Fruit fly (Drosophila melanogaster) whole organism, embryonic: Measurements from ENCODE around the gene Ccn.

Experiments used
- C15 ChIP-seq: fragments of 200-800 bp; sonication (Bioruptor generic); IDR thresholded peaks from 3 replicates; pipeline ENCODE4 v1.3.6; 2022; ENCODE audit warnings: missing biosample characterization, missing genetic modification characterization
- CG1024 ChIP-seq: fragments of 200-800 bp; sonication (Bioruptor generic); IDR thresholded peaks from 2 replicates; pipeline ENCODE4 v1.3.6; 2022; ENCODE audit warnings: missing biosample characterization, missing genetic modification characterization
- CG10543 ChIP-seq: fragments of 200-800 bp; sonication (Bioruptor generic); optimal IDR thresholded peaks from 3 replicates; lab custom pipeline; 2017; ENCODE audit warnings: missing biosample characterization, mild to moderate bottlenecking, missing genetic modification characterization, moderate library complexity
- CG11723 ChIP-seq: fragments of 200-800 bp; sonication (Bioruptor generic); optimal IDR thresholded peaks from 2 replicates; lab custom pipeline; 2017; ENCODE audit warnings: missing biosample characterization, mild to moderate bottlenecking, missing genetic modification characterization
- CG12942 ChIP-seq: fragments of 200-800 bp; sonication (Bioruptor generic); optimal IDR thresholded peaks from 3 replicates; lab custom pipeline; 2016; ENCODE audit warnings: missing biosample characterization, missing genetic modification characterization
- CG13296 ChIP-seq: fragments of 200-800 bp; sonication (Bioruptor generic); optimal IDR thresholded peaks from 3 replicates; lab custom pipeline; 2018; ENCODE audit warnings: missing biosample characterization, mild to moderate bottlenecking, missing genetic modification characterization
- CG15601 ChIP-seq: fragments of 200-800 bp; sonication (Bioruptor generic); optimal IDR thresholded peaks from 3 replicates; lab custom pipeline; 2019; ENCODE audit warnings: missing biosample characterization, mild to moderate bottlenecking, missing genetic modification characterization, moderate library complexity
- CG1647 ChIP-seq: fragments of 200-800 bp; sonication (Bioruptor generic); optimal IDR thresholded peaks from 3 replicates; lab custom pipeline; 2016; ENCODE audit warnings: missing biosample characterization, missing genetic modification characterization
- CG17568 ChIP-seq: fragments of 200-800 bp; sonication (Bioruptor generic); optimal IDR thresholded peaks from 2 replicates; lab custom pipeline; 2018; ENCODE audit warnings: missing biosample characterization, mild to moderate bottlenecking, missing genetic modification characterization, moderate library complexity
- CG18262 ChIP-seq: fragments of 200-800 bp; optimal IDR thresholded peaks from 3 replicates; lab custom pipeline; 2019; ENCODE audit warnings: missing biosample characterization, mild to moderate bottlenecking, missing genetic modification characterization, moderate library complexity
- CG18476 ChIP-seq: fragments of 200-800 bp; sonication (Bioruptor generic); optimal IDR thresholded peaks from 2 replicates; lab custom pipeline; 2016; ENCODE audit warnings: missing biosample characterization, mild to moderate bottlenecking, missing genetic modification characterization
- CG2889 ChIP-seq: fragments of 200-800 bp; sonication (Bioruptor generic); IDR thresholded peaks from 3 replicates; pipeline ENCODE4 v1.3.6; 2022; ENCODE audit warnings: missing biosample characterization, missing genetic modification characterization
- CG3163 ChIP-seq: fragments of 200-800 bp; sonication (Bioruptor generic); optimal IDR thresholded peaks from 3 replicates; lab custom pipeline; 2016; ENCODE audit warnings: missing biosample characterization, missing genetic modification characterization
- CG3847 ChIP-seq: fragments of 200-800 bp; sonication (Bioruptor generic); IDR thresholded peaks from 2 replicates; pipeline ENCODE4 v1.3.6; 2022; ENCODE audit warnings: missing biosample characterization, missing genetic modification characterization
- CG42726 ChIP-seq: fragments of 200-800 bp; sonication (Bioruptor generic); IDR thresholded peaks from 2 replicates; pipeline ENCODE4 v1.3.6; 2022; ENCODE audit warnings: missing biosample characterization, missing genetic modification characterization; ENCODE audit not compliant: partially characterized antibody
- CG6254 ChIP-seq: fragments of 200-800 bp; sonication (Bioruptor generic); optimal IDR thresholded peaks from 3 replicates; lab custom pipeline; 2017; ENCODE audit warnings: mild to moderate bottlenecking, missing biosample characterization, missing genetic modification reagents, missing genetic modification characterization
- CG7357 ChIP-seq: fragments of 200-800 bp; sonication (Bioruptor generic); IDR thresholded peaks from 3 replicates; pipeline ENCODE4 v1.3.6; 2022; ENCODE audit warnings: missing biosample characterization, missing genetic modification characterization
- CG7928 ChIP-seq: fragments of 200-800 bp; sonication (Bioruptor generic); optimal IDR thresholded peaks from 2 replicates; lab custom pipeline; 2017; ENCODE audit warnings: missing biosample characterization, mild to moderate bottlenecking, missing genetic modification characterization
- D19B ChIP-seq: fragments of 200-800 bp; sonication (Bioruptor generic); optimal IDR thresholded peaks from 2 replicates; lab custom pipeline; 2017; ENCODE audit warnings: missing biosample characterization, mild to moderate bottlenecking, missing genetic modification characterization
- Dek ChIP-seq: fragments of 200-800 bp; sonication (Bioruptor generic); optimal IDR thresholded peaks from 3 replicates; lab custom pipeline; 2019; ENCODE audit warnings: missing biosample characterization, mild to moderate bottlenecking, missing genetic modification characterization, moderate library complexity
- HLH3B ChIP-seq: fragments of 200-800 bp; sonication (Bioruptor generic); IDR thresholded peaks from 2 replicates; pipeline ENCODE4 v1.3.6; 2022; ENCODE audit warnings: missing biosample characterization, missing genetic modification characterization
- HLH54F ChIP-seq: fragments of 200-800 bp; sonication (Bioruptor generic); optimal IDR thresholded peaks from 3 replicates; lab custom pipeline; 2016; ENCODE audit warnings: missing biosample characterization, missing genetic modification characterization
- Hey ChIP-seq: fragments of 200-800 bp; sonication (Bioruptor generic); optimal IDR thresholded peaks from 3 replicates; lab custom pipeline; 2018; ENCODE audit warnings: missing biosample characterization, mild to moderate bottlenecking, missing genetic modification characterization
- Lim3 ChIP-seq: fragments of 200-800 bp; sonication (Bioruptor generic); IDR thresholded peaks from 2 replicates; pipeline ENCODE4 v1.3.6; 2022; ENCODE audit warnings: missing biosample characterization, missing genetic modification characterization
- Meics ChIP-seq: fragments of 200-800 bp; sonication (Bioruptor generic); optimal IDR thresholded peaks from 2 replicates; lab custom pipeline; 2017; ENCODE audit warnings: missing biosample characterization, mild to moderate bottlenecking, missing genetic modification characterization
- Mes4 ChIP-seq: fragments of 200-800 bp; sonication (Bioruptor generic); optimal IDR thresholded peaks from 2 replicates; lab custom pipeline; 2016; ENCODE audit warnings: missing biosample characterization, missing genetic modification characterization
- Rfx ChIP-seq: fragments of 200-800 bp; sonication (Bioruptor generic); IDR thresholded peaks from 2 replicates; pipeline ENCODE4 v1.3.6; 2022; ENCODE audit warnings: missing biosample characterization, missing genetic modification characterization
- Trl ChIP-seq, 3 experiments: fragments of >200 bp in 2 of 3; fragments of 200-800 bp in 1 of 3; sonication (Bioruptor generic) in 1 of 3; optimal IDR thresholded peaks; 2 replicates in 1 of 3; 3 replicates in 2 of 3; lab custom pipeline; 2016 to 2017; ENCODE audit warnings: missing biosample characterization in 1 of 3, missing genetic modification characterization in 1 of 3
- bigmax ChIP-seq: fragments of 200-800 bp; sonication (Bioruptor generic); optimal IDR thresholded peaks from 2 replicates; lab custom pipeline; 2018; ENCODE audit warnings: missing biosample characterization, mild to moderate bottlenecking, missing genetic modification characterization
- cg ChIP-seq: fragments of 200-800 bp; sonication (Bioruptor generic); optimal IDR thresholded peaks from 3 replicates; lab custom pipeline; 2019; ENCODE audit warnings: missing biosample characterization, mild to moderate bottlenecking, missing genetic modification characterization, moderate library complexity
- chinmo ChIP-seq: fragments of 200-800 bp; sonication (Bioruptor generic); IDR thresholded peaks from 4 replicates; pipeline ENCODE4 v1.3.6; 2022; ENCODE audit warnings: missing biosample characterization, missing genetic modification characterization; ENCODE audit not compliant: partially characterized antibody
- da ChIP-seq: fragments of 200-800 bp; sonication (Bioruptor generic); optimal IDR thresholded peaks from 2 replicates; lab custom pipeline; 2016; ENCODE audit warnings: missing biosample characterization, missing genetic modification characterization
- en ChIP-seq: fragments of 200-800 bp; sonication (Bioruptor generic); optimal IDR thresholded peaks from 2 replicates; lab custom pipeline; 2016; ENCODE audit warnings: missing biosample characterization, missing genetic modification characterization
- esg ChIP-seq: fragments of 200-800 bp; sonication (Bioruptor generic); conservative IDR thresholded peaks from 2 replicates; pipeline ENCODE4 v1.3.6; 2022; ENCODE audit warnings: missing biosample characterization, missing genetic modification characterization
- fd102C ChIP-seq: fragments of 200-800 bp; sonication (Bioruptor generic); optimal IDR thresholded peaks from 2 replicates; lab custom pipeline; 2018; ENCODE audit warnings: missing biosample characterization, mild to moderate bottlenecking, missing genetic modification characterization, moderate library complexity
- kay ChIP-seq: fragments of 200-800 bp; sonication (Bioruptor generic); optimal IDR thresholded peaks from 2 replicates; lab custom pipeline; 2016; ENCODE audit warnings: missing biosample characterization, missing genetic modification characterization
- lov ChIP-seq, 2 experiments: fragments of 200-800 bp in 1 of 2; fragments of >200 bp in 1 of 2; sonication (Bioruptor generic) in 1 of 2; IDR thresholded peaks in 1 of 2; optimal IDR thresholded peaks in 1 of 2; 2 replicates in 1 of 2; 3 replicates in 1 of 2; pipeline versions ENCODE4 v1.3.6 to Lab custom; 2017 to 2022; ENCODE audit warnings: missing biosample characterization in 1 of 2, missing genetic modification characterization in 1 of 2
- nerfin-2 ChIP-seq: fragments of 200-800 bp; sonication (Bioruptor generic); IDR thresholded peaks from 2 replicates; pipeline ENCODE4 v1.3.6; 2022; ENCODE audit warnings: missing biosample characterization, missing genetic modification characterization; ENCODE audit not compliant: partially characterized antibody
- odd ChIP-seq: fragments of 200-800 bp; sonication (Bioruptor generic); optimal IDR thresholded peaks from 2 replicates; lab custom pipeline; 2017; ENCODE audit warnings: missing biosample characterization, mild to moderate bottlenecking, missing genetic modification characterization
- pfk ChIP-seq: fragments of 200-800 bp; sonication (Bioruptor generic); optimal IDR thresholded peaks from 2 replicates; lab custom pipeline; 2018; ENCODE audit warnings: missing biosample characterization, mild to moderate bottlenecking, missing genetic modification characterization, moderate library complexity
- pzg ChIP-seq: fragments of 200-800 bp; sonication (Bioruptor generic); optimal IDR thresholded peaks from 3 replicates; lab custom pipeline; 2018; ENCODE audit warnings: missing biosample characterization, mild to moderate bottlenecking, missing genetic modification characterization, moderate library complexity
- ranshi ChIP-seq: fragments of 200-800 bp; sonication (Bioruptor generic); IDR thresholded peaks from 2 replicates; pipeline ENCODE4 v1.3.6; 2022; ENCODE audit warnings: missing biosample characterization, missing genetic modification characterization
- sr ChIP-seq: fragments of 200-800 bp; sonication (Bioruptor generic); IDR thresholded peaks from 3 replicates; pipeline ENCODE4 v1.3.6; 2022; ENCODE audit warnings: missing biosample characterization, missing genetic modification characterization
- tap ChIP-seq: fragments of 200-800 bp; optimal IDR thresholded peaks from 3 replicates; lab custom pipeline; 2019; ENCODE audit warnings: missing biosample characterization, mild to moderate bottlenecking, missing genetic modification characterization, moderate library complexity
- trem ChIP-seq: fragments of 200-800 bp; optimal IDR thresholded peaks from 3 replicates; lab custom pipeline; 2019; ENCODE audit warnings: missing biosample characterization, mild to moderate bottlenecking, missing genetic modification characterization, moderate library complexity
- z ChIP-seq: fragments of 200-800 bp; sonication (Bioruptor generic); IDR thresholded peaks from 3 replicates; pipeline ENCODE4 v1.3.6; 2022; ENCODE audit warnings: missing biosample characterization, missing genetic modification characterization

Gene Ccn

DNA sequence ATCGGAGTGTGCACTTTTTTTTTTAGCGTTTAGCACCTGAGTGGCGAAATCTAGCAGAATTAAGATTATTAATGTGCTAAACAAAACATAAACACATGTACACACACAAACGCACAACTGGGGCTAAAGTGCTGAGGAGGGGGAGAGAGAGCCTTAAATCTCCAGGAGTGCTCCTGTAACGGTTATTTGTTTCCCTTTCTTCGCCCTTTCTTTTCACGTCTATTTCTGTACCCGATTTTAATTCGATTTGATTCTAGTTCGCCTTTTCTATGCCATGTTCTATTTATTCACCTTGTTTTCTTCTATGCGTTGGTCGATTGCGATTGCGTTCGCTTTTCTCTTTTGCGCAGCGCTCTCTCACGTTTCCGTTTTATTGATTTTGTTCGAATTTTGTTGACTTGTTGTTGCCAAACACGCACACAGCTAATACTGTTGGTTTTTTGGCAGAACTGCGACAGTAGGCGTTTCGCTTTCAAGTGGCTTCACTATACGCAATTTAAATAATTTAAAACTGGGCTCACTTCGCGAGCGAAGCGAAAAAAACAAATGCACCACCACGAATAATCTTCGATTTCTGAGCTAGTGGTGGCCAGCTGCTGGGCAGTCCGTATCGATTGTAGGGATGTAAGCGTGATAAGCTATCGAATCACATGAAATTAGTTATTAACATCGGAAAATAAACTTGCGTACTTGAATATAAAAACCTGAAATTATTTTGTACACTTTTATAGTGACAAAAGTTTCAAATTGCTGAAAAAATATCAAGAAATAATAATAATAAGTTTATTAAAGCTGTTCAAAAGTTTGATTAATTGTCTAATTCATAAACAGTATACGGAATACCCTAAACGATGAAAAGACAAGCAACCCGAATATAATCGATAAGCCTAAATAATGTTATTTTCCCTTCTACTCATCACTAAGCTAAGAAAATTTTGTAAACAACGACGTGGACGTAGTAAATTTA is 35.8 kb upstream of the Ccn start, which contains the start of the genes Krn, Ndfip and CG7484 (continued):
- peak; percentile 64 for TF ChIP-seq tap (tag; lab: Kevin White, UChicago)
- peak; percentile 47 for TF ChIP-seq CG17568 (GFP tag; lab: Kevin White, UChicago)
- peak; percentile 65 for TF ChIP-seq CG11723
- TF ChIP-seq CG18476: peak; percentile 82
- peak; percentile 80 for TF ChIP-seq CG13296 (GFP tag; lab: Kevin White, UChicago)
- TF ChIP-seq CG7928: peak; percentile 55
- TF ChIP-seq sr (GFP tag; lab: Robert Waterston, UW): 0 out of 3 replicates have a peak, but pooled peaks have one; percentile 5
- TF ChIP-seq HLH54F (GFP tag; lab: Kevin White, UChicago): peak; percentile 87
- peak; percentile 80; the same call in 2 of the 3 replicates for TF ChIP-seq CG2889 (GFP tag; lab: Robert Waterston, UW)
- TF ChIP-seq CG12942 (GFP tag; lab: Kevin White, UChicago): peak; percentile 86
- TF ChIP-seq fd102C (GFP tag; lab: Kevin White, UChicago): no peak
- TF ChIP-seq Trl (optimal IDR thresholded peaks at IDR 0.05; lab: Kevin White, UChicago): peak; percentile 50 to 77
- TF ChIP-seq Trl (GFP tag; optimal IDR thresholded peaks at IDR 0.05; lab: Kevin White, UChicago): peak; percentile 67
- TF ChIP-seq odd (GFP tag; lab: Kevin White, UChicago): peak; percentile 38
- peak; percentile 22 for TF ChIP-seq da (GFP tag; lab: Kevin White, UChicago)
- TF ChIP-seq trem: peak; percentile 92
- no peak; the same call in 2 of the 3 replicates for TF ChIP-seq C15 (GFP tag; lab: Robert Waterston, UW)
- TF ChIP-seq D19B (GFP tag; lab: Kevin White, UChicago): peak; percentile 67
- TF ChIP-seq HLH3B (GFP tag; lab: Robert Waterston, UW): peak; percentile 76
- TF ChIP-seq cg (GFP tag; lab: Kevin White, UChicago): peak; percentile 63
- peak; percentile 29 for TF ChIP-seq en
- TF ChIP-seq Hey (tag; lab: Kevin White, UChicago): peak; percentile 34
- TF ChIP-seq Dek (tag; lab: Kevin White, UChicago): peak; percentile 87
- TF ChIP-seq pfk (GFP tag; lab: Kevin White, UChicago): no peak
- peak; percentile 37; the same call in 1 of the 2 replicates for TF ChIP-seq CG1024 (GFP tag; lab: Robert Waterston, UW)
- peak; percentile 88 for TF ChIP-seq nerfin-2 (GFP tag; lab: Robert Waterston, UW)
- TF ChIP-seq ranshi (GFP tag; lab: Robert Waterston, UW): peak; percentile 77; the same call in 1 of the 2 replicates
- TF ChIP-seq z (GFP tag; lab: Robert Waterston, UW): no peak
- TF ChIP-seq Mes4 (GFP tag; lab: Kevin White, UChicago): peak; percentile 48
- TF ChIP-seq Lim3 (GFP tag; lab: Robert Waterston, UW): no peak
- peak; percentile 87; the same call in 3 of the 4 replicates for TF ChIP-seq chinmo (GFP tag; lab: Robert Waterston, UW)
- TF ChIP-seq Meics (GFP tag; lab: Kevin White, UChicago): peak; percentile 84
- peak; percentile 92 for TF ChIP-seq CG10543 (GFP tag; lab: Kevin White, UChicago)
- TF ChIP-seq CG42726 (GFP tag; lab: Robert Waterston, UW): peak; percentile 90
- peak; percentile 89 for TF ChIP-seq CG18262 (tag; lab: Kevin White, UChicago)
- peak; percentile 89 for TF ChIP-seq CG15601
- TF ChIP-seq CG7357: peak; percentile 67; the same call in 2 of the 3 replicates
- TF ChIP-seq bigmax (GFP tag; lab: Kevin White, UChicago): no peak
- peak; percentile 84 for TF ChIP-seq esg (GFP tag; lab: Robert Waterston, UW)
- TF ChIP-seq pzg: peak; percentile 76
- TF ChIP-seq kay: peak; percentile 72
- peak; percentile 90 for TF ChIP-seq CG3847 (GFP tag; lab: Robert Waterston, UW)
- peak; percentile 60 for TF ChIP-seq CG3163 (GFP tag; lab: Kevin White, UChicago)
- peak; percentile 64 for TF ChIP-seq CG1647 (GFP tag; lab: Kevin White, UChicago)
- peak; percentile 44 for TF ChIP-seq CG6254 (GFP tag; lab: Kevin White, UChicago)
- TF ChIP-seq Rfx: peak; percentile 93
- no peak for TF ChIP-seq lov (optimal IDR thresholded peaks at IDR 0.05; lab: Kevin White, UChicago)
- TF ChIP-seq lov (GFP tag; IDR thresholded peaks at IDR 0.05; lab: Robert Waterston, UW): no peak
